Worm (Caenorhabditis elegans): ENCODE measurements around the gene B0252.3.

Gene B0252.3

ce11 chrII:6927603-6928002, 20.0 kb upstream of the B0252.3 start, which contains the start of gene F22D3.4:
F22D3.4 (minus strand) TSS chrII:6927603.
- no peak for TF ChIP-seq dao-5 (tag; optimal IDR thresholded peaks at IDR 0.05)
- TF ChIP-seq W03F9.2 (tag; optimal IDR thresholded peaks at IDR 0.05), result no peak
- TF ChIP-seq him-1 (tag; optimal IDR thresholded peaks at IDR 0.05), result no peak

- TF ChIP-seq him-1 (tag; optimal IDR thresholded peaks at IDR 0.05), result no peak
- no peak for TF ChIP-seq W03F9.2 (tag; optimal IDR thresholded peaks at IDR 0.05)
- no peak for TF ChIP-seq dao-5 (tag; optimal IDR thresholded peaks at IDR 0.05)
Measured at ce11 chrII:6927034-6927433, 19.5 kb upstream of the B0252.3 start.

ce11 chrII:6926488-6926887, 18.9 kb upstream of the B0252.3 start:
- TF ChIP-seq dao-5 (tag; optimal IDR thresholded peaks at IDR 0.05) (peak; percentile 26), W03F9.2 (tag; optimal IDR thresholded peaks at IDR 0.05) (peak; percentile 51), him-1 (tag; optimal IDR thresholded peaks at IDR 0.05) (peak; percentile 66)

- no peak for TF ChIP-seq W03F9.2 (tag; optimal IDR thresholded peaks at IDR 0.05)
- no peak for TF ChIP-seq dao-5 (tag; optimal IDR thresholded peaks at IDR 0.05)
- TF ChIP-seq him-1 (tag; optimal IDR thresholded peaks at IDR 0.05), result no peak
Measured at ce11 chrII:6926054-6926453, 18.5 kb upstream of the B0252.3 start.

ce11 chrII:6923792-6924191, 16.2 kb upstream of the B0252.3 start:
- no peak for TF ChIP-seq dao-5 (tag; optimal IDR thresholded peaks at IDR 0.05)
- no peak for TF ChIP-seq W03F9.2 (tag; optimal IDR thresholded peaks at IDR 0.05)
- TF ChIP-seq him-1 (tag; optimal IDR thresholded peaks at IDR 0.05), result no peak

ce11 chrII:6919363-6919851, 11.8 kb upstream of the B0252.3 start, which contains the start of gene B0252.1:
B0252.1 (plus strand) TSS chrII:6919680.
- no peak for TF ChIP-seq W03F9.2 (tag; optimal IDR thresholded peaks at IDR 0.05)
- TF ChIP-seq dao-5 (tag; optimal IDR thresholded peaks at IDR 0.05), result no peak
- no peak for TF ChIP-seq him-1 (tag; optimal IDR thresholded peaks at IDR 0.05)

- no peak for TF ChIP-seq W03F9.2 (tag; optimal IDR thresholded peaks at IDR 0.05)
- TF ChIP-seq dao-5 (tag; optimal IDR thresholded peaks at IDR 0.05), result no peak
- TF ChIP-seq him-1 (tag; optimal IDR thresholded peaks at IDR 0.05), result no peak
Measured at ce11 chrII:6918862-6919261, 11.3 kb upstream of the B0252.3 start, which contains the start of gene B0252.5. B0252.5 (minus strand) TSS chrII:6918878.

- TF ChIP-seq dao-5 (tag; optimal IDR thresholded peaks at IDR 0.05), result no peak
- TF ChIP-seq him-1 (tag; optimal IDR thresholded peaks at IDR 0.05), result no peak
- TF ChIP-seq W03F9.2 (tag; optimal IDR thresholded peaks at IDR 0.05), result no peak
Measured at ce11 chrII:6917710-6918109, 10.2 kb upstream of the B0252.3 start, which contains the start of gene B0252.11. B0252.11 (minus strand) TSS chrII:6917810.

- TF ChIP-seq him-1 (tag; optimal IDR thresholded peaks at IDR 0.05) (no peak), dao-5 (tag; optimal IDR thresholded peaks at IDR 0.05) (no peak), W03F9.2 (tag; optimal IDR thresholded peaks at IDR 0.05) (no peak)
Measured at ce11 chrII:6915875-6916274, 8.3 kb upstream of the B0252.3 start, which contains the start of gene B0252.8. B0252.8 (plus strand) TSS chrII:6916166.

- TF ChIP-seq W03F9.2 (tag; optimal IDR thresholded peaks at IDR 0.05) (peak; percentile 15), dao-5 (tag; optimal IDR thresholded peaks at IDR 0.05) (no peak), him-1 (tag; optimal IDR thresholded peaks at IDR 0.05) (peak; percentile 42)
Measured at ce11 chrII:6913309-6913708, 5.8 kb upstream of the B0252.3 start, which contains the start of gene cyn-10. cyn-10 (minus strand) TSS chrII:6913365.

- TF ChIP-seq W03F9.2 (tag; optimal IDR thresholded peaks at IDR 0.05) (no peak), dao-5 (tag; optimal IDR thresholded peaks at IDR 0.05) (no peak), him-1 (tag; optimal IDR thresholded peaks at IDR 0.05) (no peak)
Measured at ce11 chrII:6909568-6910122, 2.1 kb upstream of the B0252.3 start, which contains the start of gene asm-1. asm-1 (plus strand) TSS chrII:6910072.

- TF ChIP-seq W03F9.2 (tag; optimal IDR thresholded peaks at IDR 0.05), result no peak
- no peak for TF ChIP-seq him-1 (tag; optimal IDR thresholded peaks at IDR 0.05)
- TF ChIP-seq dao-5 (tag; optimal IDR thresholded peaks at IDR 0.05), result no peak
Measured at ce11 chrII:6908689-6909088, 1.1 kb upstream of the B0252.3 start.

ce11 chrII:6901795-6902194, 5.8 kb downstream of the B0252.3 start, which contains the start of gene psmd-9:
psmd-9 (plus strand) TSS chrII:6902095.
- no peak for TF ChIP-seq dao-5 (tag; optimal IDR thresholded peaks at IDR 0.05)
- TF ChIP-seq him-1 (tag; optimal IDR thresholded peaks at IDR 0.05), result no peak
- TF ChIP-seq W03F9.2 (tag; optimal IDR thresholded peaks at IDR 0.05), result no peak

- no peak for TF ChIP-seq W03F9.2 (tag; optimal IDR thresholded peaks at IDR 0.05)
Measured at ce11 chrII:6900708-6901107, 6.8 kb downstream of the B0252.3 start.
